Worm (Caenorhabditis elegans): ENCODE data around the gene fust-1.

ce11 chrII:7104794-7105613 lies 47.4 kb upstream of the fust-1 start, which contains the start of the genes farl-11 and rpl-33:
- TF ChIP-seq mml-1 (tag; optimal IDR thresholded peaks at IDR 0.05) = no peak
- TF ChIP-seq zag-1 (tag; optimal IDR thresholded peaks at IDR 0.05) = no peak
